Worm (Caenorhabditis elegans): ENCODE measurements around the gene K09F6.6.

DNA sequence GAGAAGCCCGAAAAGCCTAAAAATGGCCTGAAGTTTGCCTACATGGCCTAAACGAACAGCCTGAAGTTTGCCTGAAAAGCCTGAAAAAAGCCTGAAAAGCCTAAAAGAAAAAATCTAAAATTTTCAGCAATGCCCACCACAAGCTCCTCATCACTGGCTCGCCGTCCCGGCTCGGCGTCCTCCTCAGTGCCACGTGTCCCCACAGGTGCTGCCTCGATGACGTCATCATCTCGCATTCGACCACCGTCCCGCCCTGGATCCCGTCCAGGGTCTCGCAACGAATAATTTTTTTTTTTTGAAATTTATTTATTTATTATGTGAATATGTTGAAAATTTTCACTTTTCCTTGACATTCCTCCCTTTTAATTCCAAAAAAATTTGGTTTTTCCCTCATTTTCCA lies 25.4 kb downstream of the K09F6.6 start:
- TF ChIP-seq W03F9.2 (tag; optimal IDR thresholded peaks at IDR 0.05), result no peak
- TF ChIP-seq dao-5 (tag; optimal IDR thresholded peaks at IDR 0.05), result no peak

Measured in whole organism, L4/young adult.